Fruit fly (Drosophila melanogaster) whole organism, adult: ENCODE results near the gene Ance-2.

Experiments
- CG11617 ChIP-seq: fragments of 200-800 bp; sonication (Bioruptor generic); optimal IDR thresholded peaks from 2 replicates; lab custom pipeline; 2017; ENCODE audit warnings: mild to moderate bottlenecking, missing biosample characterization, missing genetic modification reagents, missing genetic modification characterization
- CG14711 ChIP-seq: fragments of 200-800 bp; sonication (Bioruptor generic); optimal IDR thresholded peaks from 2 replicates; lab custom pipeline; 2018; ENCODE audit warnings: missing biosample characterization, mild to moderate bottlenecking, missing genetic modification characterization, moderate library complexity
- CG33017 ChIP-seq: fragments of 200-800 bp; sonication (Bioruptor generic); optimal IDR thresholded peaks from 2 replicates; lab custom pipeline; 2018; ENCODE audit warnings: missing biosample characterization, mild to moderate bottlenecking, missing genetic modification characterization, moderate library complexity
- CG5204 ChIP-seq: fragments of 200-800 bp; sonication (Bioruptor generic); optimal IDR thresholded peaks from 2 replicates; lab custom pipeline; 2016; ENCODE audit warnings: missing biosample characterization, missing genetic modification characterization
- Hr96 ChIP-seq: fragments of 200-800 bp; sonication (Bioruptor generic); optimal IDR thresholded peaks from 2 replicates; lab custom pipeline; 2016; ENCODE audit warnings: missing biosample characterization, missing genetic modification characterization
- Mnt ChIP-seq: fragments of 200-800 bp; sonication (Bioruptor generic); optimal IDR thresholded peaks from 2 replicates; lab custom pipeline; 2016; ENCODE audit warnings: missing biosample characterization, mild to moderate bottlenecking, missing genetic modification characterization
- cnc ChIP-seq, 2 experiments: fragments of >200 bp; optimal IDR thresholded peaks; 2 replicates each; lab custom pipeline; 2017
- tj ChIP-seq: fragments of 200-800 bp; sonication (Bioruptor generic); optimal IDR thresholded peaks from 3 replicates; lab custom pipeline; 2017; ENCODE audit warnings: missing biosample characterization, mild to moderate bottlenecking, missing genetic modification characterization, moderate library complexity

- TF ChIP-seq Mnt (GFP tag; lab: Kevin White, UChicago) (no peak), tj (GFP tag; lab: Kevin White, UChicago) (peak; percentile 1), Hr96 (GFP tag; lab: Kevin White, UChicago) (no peak), CG11617 (GFP tag; lab: Kevin White, UChicago) (no peak), CG14711 (no peak), CG33017 (no peak), CG5204 (GFP tag; lab: Kevin White, UChicago) (no peak), cnc (optimal IDR thresholded peaks at IDR 0.05; lab: Kevin White, UChicago) (no peak)
Measured at dm6 chr2L:13884678-13885303, 24.3 kb upstream of the Ance-2 start.
